Worm (Caenorhabditis elegans): Measurements from ENCODE around the gene swt-3.

The swt-3 gene

DNA sequence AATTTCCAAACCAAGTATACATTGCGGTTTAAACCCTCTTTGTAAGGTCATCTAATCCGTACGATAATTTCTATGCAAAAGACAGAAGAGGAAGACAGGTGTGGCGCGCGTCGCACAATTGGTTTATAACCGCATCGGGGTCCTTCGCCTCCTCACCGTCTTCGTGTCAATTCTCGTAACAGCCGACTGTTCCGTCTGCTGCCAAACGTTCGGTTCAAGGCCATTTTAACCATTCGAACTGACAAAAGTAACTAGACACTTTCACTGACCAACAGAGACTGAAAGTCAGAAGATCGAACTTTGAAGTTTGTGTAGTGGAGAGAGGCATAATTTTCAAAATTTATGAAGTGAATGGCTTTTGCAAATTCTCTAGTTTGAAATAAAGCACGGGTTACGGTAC lies 35.5 kb upstream of the swt-3 start:
- TF ChIP-seq drap-1 (GFP tag; optimal IDR thresholded peaks at IDR 0.05) (no peak), blmp-1 (tag; optimal IDR thresholded peaks at IDR 0.05) (peak; percentile 33)

DNA sequence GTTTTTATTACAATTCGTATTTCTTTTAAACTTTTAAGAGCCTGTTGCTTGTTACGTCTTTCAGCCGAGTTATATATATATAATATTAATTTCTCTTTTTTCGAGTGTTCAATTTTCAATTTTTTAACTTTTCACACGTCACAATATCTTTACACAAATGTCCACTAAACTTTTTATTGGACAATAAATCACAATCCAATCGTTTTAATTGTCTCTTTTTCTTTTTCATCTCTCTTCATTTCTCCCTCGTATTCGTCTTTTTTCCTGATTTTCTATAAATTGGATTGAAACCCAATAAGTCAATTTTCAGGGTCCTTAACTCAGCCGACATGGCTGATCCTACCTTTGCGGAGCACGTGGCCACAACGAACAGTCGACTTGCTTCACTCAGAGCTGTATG lies 31.6 kb upstream of the swt-3 start, which contains the start of gene miz-1:
Gene miz-1 (plus strand): TSS at position 301 of the 400 bp plus-strand sequence.
- TF ChIP-seq sem-2 (GFP tag; optimal IDR thresholded peaks at IDR 0.05) (no peak), lsy-2 (tag; optimal IDR thresholded peaks at IDR 0.05) (no peak), elt-1 (tag; optimal IDR thresholded peaks at IDR 0.05; ENCODE audit: borderline replicate concordance, insufficient read depth) (no peak), nhr-12 (tag; optimal IDR thresholded peaks at IDR 0.05) (no peak), nhr-28 (tag; optimal IDR thresholded peaks at IDR 0.05) (no peak), mab-5 (tag; optimal IDR thresholded peaks at IDR 0.05) (no peak), hlh-1 (tag; optimal IDR thresholded peaks at IDR 0.05) (no peak), elt-3 (tag; optimal IDR thresholded peaks at IDR 0.05) (no peak), unc-39 (tag; optimal IDR thresholded peaks at IDR 0.05) (no peak), ztf-11 (tag; optimal IDR thresholded peaks at IDR 0.05) (no peak)

DNA sequence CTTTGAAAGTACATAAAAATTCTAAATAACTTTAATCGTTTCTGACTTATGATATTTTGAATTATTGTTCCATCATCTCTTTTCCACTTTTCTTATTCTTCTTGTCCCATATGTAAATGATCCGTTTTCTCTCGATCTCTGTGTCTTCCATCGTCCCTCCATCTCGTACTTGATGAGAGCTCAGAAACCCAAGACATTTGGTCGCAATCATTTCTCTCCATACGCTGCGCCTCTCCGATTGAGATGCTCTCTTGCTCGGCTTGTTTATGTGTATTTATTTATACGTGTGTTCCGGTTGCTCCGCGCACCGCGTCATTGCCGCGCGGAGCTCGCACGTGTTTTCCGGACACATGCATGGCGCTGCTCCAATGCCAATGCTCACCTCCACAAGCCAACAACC lies 30.9 kb upstream of the swt-3 start:
- TF ChIP-seq pha-4 (tag; optimal IDR thresholded peaks at IDR 0.05): peak; percentile 85
- TF ChIP-seq ces-1 (GFP tag; optimal IDR thresholded peaks at IDR 0.05): no peak
- no peak for TF ChIP-seq lsy-2 (tag; optimal IDR thresholded peaks at IDR 0.05)

DNA sequence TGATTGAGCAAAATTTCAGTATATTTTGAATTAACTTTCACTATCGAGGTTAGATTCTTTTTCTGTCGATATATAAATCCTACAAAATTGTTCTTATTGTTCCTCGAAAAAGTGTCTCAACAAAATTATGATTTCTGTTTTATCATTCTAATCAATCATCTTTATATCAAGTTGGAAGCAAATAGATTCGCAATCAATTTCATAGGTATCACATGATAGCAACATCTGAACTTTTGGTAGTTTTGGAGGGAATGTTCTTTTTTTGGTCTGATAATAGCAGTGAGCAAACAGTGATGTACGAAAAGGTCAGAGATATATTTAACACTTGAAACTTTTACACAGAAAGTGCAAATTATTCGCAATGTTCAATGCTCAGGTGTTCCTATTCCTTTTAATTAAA lies 30.3 kb upstream of the swt-3 start:
- TF ChIP-seq flh-1 (GFP tag; optimal IDR thresholded peaks at IDR 0.05): no peak
- no peak for TF ChIP-seq M03D4.4 (tag; optimal IDR thresholded peaks at IDR 0.05)
- no peak for TF ChIP-seq ztf-11 (tag; optimal IDR thresholded peaks at IDR 0.05)

DNA sequence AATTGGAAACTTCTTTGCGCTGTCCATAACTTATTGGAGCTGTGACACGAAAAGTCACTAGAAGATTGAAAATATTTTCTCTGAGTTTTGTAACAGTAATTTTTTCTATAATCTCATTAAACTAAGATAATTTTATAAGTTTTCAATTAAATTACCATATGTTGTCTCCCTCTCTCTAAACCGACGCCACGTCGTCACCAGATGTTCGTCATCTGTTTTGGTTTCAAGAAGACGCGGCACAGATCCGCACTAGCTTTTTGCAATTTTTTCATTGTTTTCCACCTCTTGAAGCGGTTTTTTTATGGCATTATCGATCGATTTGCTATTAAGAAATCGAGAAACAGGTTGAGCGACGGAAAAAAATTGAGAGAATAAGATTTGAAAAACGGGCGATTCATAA lies 23.5 kb upstream of the swt-3 start:
- TF ChIP-seq cnd-1 (tag; optimal IDR thresholded peaks at IDR 0.05) (no peak), bed-3 (GFP tag; optimal IDR thresholded peaks at IDR 0.05) (no peak), ceh-43 (GFP tag; optimal IDR thresholded peaks at IDR 0.05) (no peak), ham-2 (GFP tag; optimal IDR thresholded peaks at IDR 0.05) (no peak), mls-2 (tag; optimal IDR thresholded peaks at IDR 0.05) (no peak), elt-1 (tag; optimal IDR thresholded peaks at IDR 0.05; ENCODE audit: borderline replicate concordance, insufficient read depth) (no peak), nhr-28 (tag; optimal IDR thresholded peaks at IDR 0.05) (no peak), ceh-39 (tag; optimal IDR thresholded peaks at IDR 0.05) (no peak), tbx-8 (GFP tag; optimal IDR thresholded peaks at IDR 0.05) (no peak), ztf-11 (tag; optimal IDR thresholded peaks at IDR 0.05) (no peak), lin-32 (GFP tag; optimal IDR thresholded peaks at IDR 0.05) (no peak), sem-2 (GFP tag; optimal IDR thresholded peaks at IDR 0.05) (no peak), flh-1 (GFP tag; optimal IDR thresholded peaks at IDR 0.05) (no peak), nhr-2 (tag; optimal IDR thresholded peaks at IDR 0.05) (no peak)

DNA sequence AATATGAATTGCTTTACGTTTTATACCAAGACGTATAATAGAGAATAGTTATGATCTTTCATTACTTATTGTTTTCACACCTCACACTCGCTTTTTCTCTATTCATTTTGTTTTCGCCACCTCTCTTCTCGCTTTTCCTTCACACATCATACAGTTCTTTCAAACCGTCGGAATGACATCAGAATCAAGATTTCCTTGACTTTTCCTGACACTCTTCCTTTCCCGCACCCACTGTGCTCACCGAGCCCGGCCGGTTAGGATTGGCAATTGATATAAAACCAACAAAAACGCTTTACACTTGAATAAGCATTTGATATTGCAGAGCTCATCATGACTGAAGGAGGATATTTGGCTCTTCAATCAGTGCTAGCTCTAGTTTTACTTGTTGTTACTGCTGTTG lies 18.9 kb upstream of the swt-3 start, which contains the start of gene zipt-2.1:
Gene zipt-2.1 (plus strand): TSS at position 301 of the 400 bp plus-strand sequence.
- TF ChIP-seq tbx-8 (GFP tag; optimal IDR thresholded peaks at IDR 0.05): no peak
- no peak for TF ChIP-seq mls-2 (tag; optimal IDR thresholded peaks at IDR 0.05)
- no peak for TF ChIP-seq elt-1 (tag; optimal IDR thresholded peaks at IDR 0.05; ENCODE audit: borderline replicate concordance, insufficient read depth)
- TF ChIP-seq ceh-43 (GFP tag; optimal IDR thresholded peaks at IDR 0.05): no peak
- no peak for TF ChIP-seq blmp-1 (tag; optimal IDR thresholded peaks at IDR 0.05)
- TF ChIP-seq unc-39 (tag; optimal IDR thresholded peaks at IDR 0.05): no peak
- TF ChIP-seq ceh-83 (GFP tag; optimal IDR thresholded peaks at IDR 0.05): no peak
- no peak for TF ChIP-seq flh-1 (GFP tag; optimal IDR thresholded peaks at IDR 0.05)
- no peak for TF ChIP-seq lsy-2 (tag; optimal IDR thresholded peaks at IDR 0.05)
- TF ChIP-seq sem-2 (GFP tag; optimal IDR thresholded peaks at IDR 0.05): no peak
- no peak for TF ChIP-seq nhr-2 (tag; optimal IDR thresholded peaks at IDR 0.05)

DNA sequence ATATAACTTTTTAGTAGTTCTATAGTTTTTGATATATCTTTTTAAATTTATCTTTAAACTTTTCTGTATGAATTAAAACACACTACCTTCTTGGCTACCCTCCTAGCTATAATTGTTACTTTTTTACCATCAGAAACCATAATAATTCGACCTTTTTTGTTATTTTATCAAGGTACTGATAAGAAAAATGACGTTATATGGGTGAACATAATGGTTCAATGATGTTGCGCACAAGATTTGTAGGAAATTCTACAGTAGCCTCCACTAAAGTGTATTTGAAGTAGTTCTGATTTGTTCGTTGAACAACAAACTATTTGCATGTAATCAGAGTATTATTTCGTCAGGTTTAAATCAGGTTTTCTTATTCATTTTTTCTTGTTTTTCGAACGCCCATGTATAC lies 18.1 kb upstream of the swt-3 start:
- TF ChIP-seq mls-2 (tag; optimal IDR thresholded peaks at IDR 0.05) (no peak), elt-3 (tag; optimal IDR thresholded peaks at IDR 0.05) (no peak), nhr-12 (tag; optimal IDR thresholded peaks at IDR 0.05) (no peak), lin-13 (tag; optimal IDR thresholded peaks at IDR 0.05) (no peak), unc-62 (GFP tag; optimal IDR thresholded peaks at IDR 0.05) (no peak), cnd-1 (tag; optimal IDR thresholded peaks at IDR 0.05) (no peak), nhr-28 (tag; optimal IDR thresholded peaks at IDR 0.05) (no peak), sem-2 (GFP tag; optimal IDR thresholded peaks at IDR 0.05) (no peak), ceh-39 (tag; optimal IDR thresholded peaks at IDR 0.05) (no peak), sptf-1 (tag; optimal IDR thresholded peaks at IDR 0.05) (no peak), zip-8 (tag; optimal IDR thresholded peaks at IDR 0.05) (no peak), blmp-1 (tag; optimal IDR thresholded peaks at IDR 0.05) (no peak), ham-2 (GFP tag; optimal IDR thresholded peaks at IDR 0.05) (no peak), pha-4 (tag; optimal IDR thresholded peaks at IDR 0.05) (no peak), M03D4.4 (tag; optimal IDR thresholded peaks at IDR 0.05) (no peak)

Measured in whole organism, mixed stage, embryonic.